Fruit fly (Drosophila melanogaster): ENCODE data around the gene org-1.

DNA sequence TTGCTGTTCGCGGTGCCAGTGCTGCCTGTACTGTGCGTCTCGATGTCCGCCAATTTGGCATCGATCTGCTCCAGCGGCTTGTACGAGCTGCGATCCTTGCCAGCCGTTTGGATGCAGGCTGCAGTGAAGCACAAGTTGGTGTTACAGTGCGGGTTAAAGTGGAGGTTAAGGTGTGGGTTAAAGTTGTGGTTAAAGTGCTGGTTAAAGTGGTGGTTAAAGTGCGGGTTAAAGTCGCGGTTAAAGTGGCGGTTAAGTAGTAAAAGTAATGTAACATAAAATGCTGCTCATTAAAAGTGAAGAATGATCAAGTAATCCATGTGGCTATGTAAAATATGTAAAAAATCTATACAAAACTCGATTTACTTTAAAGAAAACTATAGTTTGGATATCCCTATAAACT lies 2.7 kb downstream of the org-1 start:
- TF ChIP-seq usp (GFP tag; optimal IDR thresholded peaks at IDR 0.05) (no peak), CG8478 (optimal IDR thresholded peaks at IDR 0.05) (no peak), psq (optimal IDR thresholded peaks at IDR 0.05) (no peak), pan (optimal IDR thresholded peaks at IDR 0.05) (no peak)
